Worm (Caenorhabditis elegans) whole organism, early embryonic: ENCODE results near the gene cdk-11.2.
A peak's percentile ranks its signal among the peaks of the same experiment; 100 is the strongest.

Experiments used
- B0310.2 ChIP-seq: sonication (generic microtip); optimal IDR thresholded peaks from 2 replicates; lab custom pipeline; 2016; ENCODE audit warnings: mild to moderate bottlenecking, missing genetic modification characterization, missing compliant biosample characterization
- F13C5.2 ChIP-seq: sonication (generic microtip); optimal IDR thresholded peaks from 2 replicates; lab custom pipeline; 2017; ENCODE audit warnings: mild to moderate bottlenecking, missing genetic modification characterization, inconsistent platforms, missing compliant biosample characterization
- aly-1 ChIP-seq: sonication (generic microtip); optimal IDR thresholded peaks from 2 replicates; lab custom pipeline; 2016; ENCODE audit warnings: missing genetic modification characterization, missing compliant biosample characterization
- ama-1 ChIP-seq: fragments of 150-350 bp; optimal IDR thresholded peaks from 2 replicates; lab custom pipeline; 2014
- ceh-13 ChIP-seq: fragments of 200-800 bp; sonication (Bioruptor generic); optimal IDR thresholded peaks from 2 replicates; lab custom pipeline; 2018; ENCODE audit warnings: mild to moderate bottlenecking, missing genetic modification characterization, missing compliant biosample characterization
- ceh-36 ChIP-seq: sonication (generic microtip); optimal IDR thresholded peaks from 2 replicates; lab custom pipeline; 2016; ENCODE audit warnings: missing genetic modification characterization, inconsistent platforms, missing compliant biosample characterization
- ets-7 ChIP-seq: sonication (generic microtip); optimal IDR thresholded peaks from 2 replicates; lab custom pipeline; 2016; ENCODE audit warnings: missing genotype, missing genetic modification characterization, missing compliant biosample characterization
- flt-1 ChIP-seq: fragments of 200-800 bp; sonication (Bioruptor generic); IDR thresholded peaks from 2 replicates; pipeline ENCODE4 v1.3.6; 2022; ENCODE audit warnings: missing genetic modification characterization, missing compliant biosample characterization
- hmbx-1 ChIP-seq: sonication (generic microtip); optimal IDR thresholded peaks from 2 replicates; lab custom pipeline; 2016; ENCODE audit warnings: mild to moderate bottlenecking, missing genetic modification characterization, missing compliant biosample characterization
- hmg-4 ChIP-seq: fragments of 200-800 bp; sonication (Bioruptor generic); optimal IDR thresholded peaks from 2 replicates; lab custom pipeline; 2018; ENCODE audit warnings: mild to moderate bottlenecking, missing genetic modification characterization, missing compliant biosample characterization
- hnd-1 ChIP-seq: sonication (generic microtip); optimal IDR thresholded peaks from 2 replicates; lab custom pipeline; 2016; ENCODE audit warnings: missing genetic modification characterization, missing compliant biosample characterization
- pes-1 ChIP-seq: fragments of 200-800 bp; sonication (Bioruptor generic); IDR thresholded peaks from 2 replicates; pipeline ENCODE4 v1.3.6; 2022; ENCODE audit warnings: missing genetic modification reagents, missing genetic modification characterization, missing compliant biosample characterization
- scrt-1 ChIP-seq: fragments of 200-800 bp; sonication (Bioruptor generic); IDR thresholded peaks from 2 replicates; pipeline ENCODE4 v1.3.6; 2022; ENCODE audit warnings: missing genetic modification characterization, missing compliant biosample characterization
- sea-1 ChIP-seq: fragments of 200-800 bp; sonication (Bioruptor generic); conservative IDR thresholded peaks from 2 replicates; pipeline ENCODE4 v1.3.6; 2022; ENCODE audit warnings: missing genetic modification characterization, missing compliant biosample characterization
- tbx-11 ChIP-seq: fragments of 200-800 bp; sonication (Bioruptor generic); IDR thresholded peaks from 2 replicates; pipeline ENCODE4 v1.3.6; 2022; ENCODE audit warnings: missing genetic modification characterization, missing compliant biosample characterization
- tbx-37 ChIP-seq: fragments of 200-800 bp; sonication (Bioruptor generic); conservative IDR thresholded peaks from 2 replicates; pipeline ENCODE4 v1.3.6; 2022; ENCODE audit warnings: missing genetic modification reagents, missing genetic modification characterization, missing compliant biosample characterization
- tra-4 ChIP-seq: sonication (generic microtip); optimal IDR thresholded peaks from 2 replicates; lab custom pipeline; 2017; ENCODE audit warnings: missing genetic modification characterization, missing compliant biosample characterization

Gene cdk-11.2

ce11 chrX:10401118-10401517 lies 18.4 kb downstream of the cdk-11.2 start:
- TF ChIP-seq ets-7 (tag; lab: Kevin White, UChicago) (no peak), tbx-11 (no peak), hmg-4 (GFP tag; lab: Kevin White, UChicago) (no peak), ama-1 (no peak)

DNA sequence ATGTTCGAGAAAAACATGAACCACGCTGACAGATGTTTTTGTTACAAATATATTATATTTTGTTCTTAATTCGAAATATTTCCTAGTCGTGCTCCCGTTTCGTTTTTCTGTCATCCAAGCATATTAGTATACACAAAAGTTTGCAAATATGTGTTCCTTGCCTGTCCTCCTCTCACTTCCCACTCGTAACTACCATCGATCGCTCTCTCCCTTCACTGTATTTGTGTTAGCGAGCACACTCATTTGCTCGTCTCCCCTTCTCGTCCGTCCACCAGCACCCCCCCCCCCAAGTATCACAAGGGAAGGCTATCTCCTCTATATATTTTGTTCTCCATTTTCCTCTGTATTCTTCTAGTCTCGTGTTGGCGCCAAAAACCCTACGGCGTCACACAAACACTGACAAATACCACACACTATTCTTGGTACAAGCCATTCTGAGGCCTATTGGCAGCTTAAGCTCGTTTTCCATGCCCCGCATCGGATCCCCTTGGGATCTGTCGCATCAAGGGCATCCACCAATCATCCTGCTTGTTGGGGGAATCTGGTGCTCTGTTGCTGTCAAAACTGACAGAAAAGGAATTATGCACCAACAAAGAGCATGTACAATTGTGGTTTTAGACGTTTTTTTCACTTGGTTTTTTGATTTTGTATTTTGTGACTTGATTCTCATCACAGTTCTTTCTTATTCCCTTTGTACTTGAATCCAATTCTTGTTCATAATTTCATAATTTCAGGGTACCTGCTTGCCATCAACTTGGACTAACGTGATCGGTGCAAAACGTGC lies 22.9 kb downstream of the cdk-11.2 start, which contains the start of gene pkn-1:
TSS of gene pkn-1 (plus strand) at position 734 of the 784 bp plus-strand sequence.
- TF ChIP-seq tbx-37 (GFP tag; lab: Robert Waterston, UW) (no peak), hmg-4 (GFP tag; lab: Kevin White, UChicago) (peak; percentile 65), tbx-11 (0 out of 2 replicates have a peak, but pooled peaks have one; percentile 26), pes-1 (no peak)

ce11 chrX:10395668-10396067 lies 23.9 kb downstream of the cdk-11.2 start:
- peak; percentile 32 for TF ChIP-seq ceh-13
- no peak for TF ChIP-seq tra-4 (tag; lab: Kevin White, UChicago)
- no peak for TF ChIP-seq sea-1 (GFP tag; lab: Robert Waterston, UW)
- TF ChIP-seq ceh-36, result no peak
- TF ChIP-seq hmg-4 (GFP tag; lab: Kevin White, UChicago), result peak; percentile 88
- no peak for TF ChIP-seq pes-1
- TF ChIP-seq hmbx-1 (tag; lab: Kevin White, UChicago), result no peak
- no peak for TF ChIP-seq ets-7 (tag; lab: Kevin White, UChicago)
- no peak for TF ChIP-seq F13C5.2
- TF ChIP-seq hnd-1, result no peak
- TF ChIP-seq tbx-37 (GFP tag; lab: Robert Waterston, UW), result no peak
- TF ChIP-seq tbx-11, result 0 out of 2 replicates have a peak, but pooled peaks have one; percentile 33
- TF ChIP-seq ama-1, result no peak
- peak; percentile 75 for TF ChIP-seq B0310.2 (tag; lab: Kevin White, UChicago)
- peak; percentile 70 for TF ChIP-seq aly-1 (tag; lab: Kevin White, UChicago)
- no peak for TF ChIP-seq flt-1 (GFP tag; lab: Robert Waterston, UW)
- no peak for TF ChIP-seq scrt-1 (GFP tag; lab: Robert Waterston, UW)

DNA sequence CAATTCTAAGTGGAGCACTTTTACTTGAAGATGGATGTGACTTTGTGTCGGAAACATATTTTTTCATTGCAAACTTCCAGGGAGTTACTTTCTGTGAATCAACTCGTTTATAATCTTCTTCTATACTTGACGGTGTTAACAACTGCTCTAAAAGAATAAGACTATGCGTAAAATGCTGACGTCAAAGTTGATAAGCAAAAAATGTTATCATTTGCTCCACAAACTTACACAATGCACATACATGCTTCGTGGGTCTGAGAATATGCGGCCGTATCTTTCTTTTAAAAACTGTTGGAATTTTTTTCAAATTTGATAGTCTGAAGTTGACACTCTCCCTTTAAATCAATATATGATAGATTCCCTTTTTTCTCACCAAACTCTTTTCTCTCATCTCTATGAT lies 24.4 kb downstream of the cdk-11.2 start:
- TF ChIP-seq hmg-4 (GFP tag; lab: Kevin White, UChicago), result no peak
- TF ChIP-seq ama-1, result no peak
- TF ChIP-seq hnd-1, result no peak
- no peak for TF ChIP-seq tbx-11
- TF ChIP-seq scrt-1 (GFP tag; lab: Robert Waterston, UW), result no peak
- TF ChIP-seq ets-7 (tag; lab: Kevin White, UChicago), result no peak

ce11 chrX:10394238-10394637 lies 25.3 kb downstream of the cdk-11.2 start:
- TF ChIP-seq hmg-4 (GFP tag; lab: Kevin White, UChicago) (peak; percentile 54), ama-1 (no peak)

DNA sequence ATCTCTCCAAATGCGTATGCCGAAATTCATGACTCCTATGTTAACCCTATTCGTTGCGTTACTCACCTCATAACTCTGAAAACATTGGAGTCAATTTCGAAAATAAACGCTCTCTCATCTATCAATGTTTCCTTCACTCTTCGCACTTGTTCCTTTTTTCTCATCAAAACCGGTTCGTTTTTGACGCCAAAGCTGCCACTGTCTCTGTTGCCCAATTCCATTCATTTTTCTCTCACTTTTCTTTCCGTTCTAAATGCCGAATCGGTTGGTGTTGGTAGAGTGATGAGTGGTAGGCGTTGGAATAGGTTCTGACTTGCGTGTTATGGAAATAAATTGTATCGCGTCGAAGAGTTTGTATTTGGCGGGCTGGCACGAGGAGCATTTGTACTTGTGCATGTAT lies 26.2 kb downstream of the cdk-11.2 start:
- TF ChIP-seq ceh-36 (no peak), tbx-11 (no peak), hmg-4 (GFP tag; lab: Kevin White, UChicago) (no peak), ceh-13 (no peak), aly-1 (tag; lab: Kevin White, UChicago) (no peak)

DNA sequence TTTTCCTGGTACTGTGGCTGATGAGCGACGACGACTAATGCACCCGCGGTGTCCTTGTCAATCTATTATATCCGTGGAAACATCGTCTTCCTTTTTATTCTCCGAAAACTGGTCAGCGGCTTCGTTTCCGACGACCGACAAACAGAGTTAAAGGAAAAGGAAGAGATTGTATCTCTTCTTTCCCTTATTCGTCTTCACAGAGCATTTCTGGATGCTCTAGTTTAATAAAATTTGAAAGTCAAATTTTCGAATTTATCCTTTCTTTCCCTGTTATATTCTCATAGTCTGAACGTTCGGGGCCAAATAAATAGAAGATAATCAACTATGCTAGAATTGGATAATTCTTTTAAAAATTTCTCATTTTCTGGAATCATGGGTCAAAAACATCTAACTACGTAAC lies 26.8 kb downstream of the cdk-11.2 start:
- TF ChIP-seq tbx-11, result no peak
- no peak for TF ChIP-seq ets-7 (tag; lab: Kevin White, UChicago)
- TF ChIP-seq ceh-13, result no peak
- TF ChIP-seq flt-1 (GFP tag; lab: Robert Waterston, UW), result no peak
- no peak for TF ChIP-seq hmg-4 (GFP tag; lab: Kevin White, UChicago)
- no peak for TF ChIP-seq tra-4 (tag; lab: Kevin White, UChicago)
- no peak for TF ChIP-seq B0310.2 (tag; lab: Kevin White, UChicago)
- no peak for TF ChIP-seq F13C5.2
- TF ChIP-seq aly-1 (tag; lab: Kevin White, UChicago), result no peak
- no peak for TF ChIP-seq ceh-36
- TF ChIP-seq pes-1, result no peak
- no peak for TF ChIP-seq tbx-37 (GFP tag; lab: Robert Waterston, UW)
- no peak for TF ChIP-seq sea-1 (GFP tag; lab: Robert Waterston, UW)
- TF ChIP-seq ama-1, result no peak
- TF ChIP-seq scrt-1 (GFP tag; lab: Robert Waterston, UW), result no peak
- no peak for TF ChIP-seq hmbx-1 (tag; lab: Kevin White, UChicago)
- TF ChIP-seq hnd-1, result no peak

ce11 chrX:10391174-10391573 lies 28.4 kb downstream of the cdk-11.2 start:
- TF ChIP-seq ceh-13 (no peak), ama-1 (no peak), ceh-36 (no peak), scrt-1 (GFP tag; lab: Robert Waterston, UW) (no peak), aly-1 (tag; lab: Kevin White, UChicago) (no peak), pes-1 (no peak), tbx-37 (GFP tag; lab: Robert Waterston, UW) (no peak; the same call in 1 of the 2 replicates), B0310.2 (tag; lab: Kevin White, UChicago) (no peak), sea-1 (GFP tag; lab: Robert Waterston, UW) (no peak), ets-7 (tag; lab: Kevin White, UChicago) (no peak), tbx-11 (no peak), flt-1 (GFP tag; lab: Robert Waterston, UW) (no peak), hnd-1 (no peak), hmg-4 (GFP tag; lab: Kevin White, UChicago) (no peak), tra-4 (tag; lab: Kevin White, UChicago) (no peak), F13C5.2 (no peak), hmbx-1 (tag; lab: Kevin White, UChicago) (no peak)
